Worm (Caenorhabditis elegans) whole organism, L3 larva: ENCODE results near the gene sri-10.

ENCODE experiments used
- R02D3.7 ChIP-seq: fragments of 150-350 bp; optimal IDR thresholded peaks from 2 replicates; lab custom pipeline; 2014; ENCODE audit warnings: missing biosample characterization, missing genetic modification characterization
- ZK546.5 ChIP-seq: sonication (generic microtip); optimal IDR thresholded peaks from 2 replicates; lab custom pipeline; 2017; ENCODE audit warnings: missing biosample characterization, missing genetic modification characterization
- ceh-16 ChIP-seq: sonication (generic microtip); optimal IDR thresholded peaks from 2 replicates; lab custom pipeline; 2017; ENCODE audit warnings: missing biosample characterization, missing genetic modification characterization
- ceh-82 ChIP-seq: fragments of 150-350 bp; optimal IDR thresholded peaks from 2 replicates; lab custom pipeline; 2014; ENCODE audit warnings: missing biosample characterization, missing genetic modification characterization
- ceh-9 ChIP-seq: sonication (generic microtip); optimal IDR thresholded peaks from 2 replicates; lab custom pipeline; 2018; ENCODE audit warnings: missing biosample characterization, missing genetic modification characterization
- daf-12 ChIP-seq: fragments of 150-350 bp; optimal IDR thresholded peaks from 2 replicates; lab custom pipeline; 2014; ENCODE audit warnings: missing biosample characterization, missing genetic modification reagents, missing genetic modification characterization
- egl-27 ChIP-seq: sonication (generic microtip); optimal IDR thresholded peaks from 4 replicates; lab custom pipeline; 2017; ENCODE audit warnings: missing biosample characterization, missing genetic modification reagents, missing genetic modification characterization
- elt-2 ChIP-seq: sonication (generic microtip); optimal IDR thresholded peaks from 2 replicates; lab custom pipeline; 2016; ENCODE audit warnings: missing genetic modification reagents, mild to moderate bottlenecking, missing genetic modification characterization, missing compliant biosample characterization
- elt-3 ChIP-seq, 3 experiments: fragments of 150-350 bp in 1 of 3; sonication (generic microtip) in 2 of 3; optimal IDR thresholded peaks; 2 replicates in 2 of 3; 4 replicates in 1 of 3; lab custom pipeline; 2014 to 2017; ENCODE audit warnings: missing biosample characterization in 3 of 3, missing genetic modification characterization in 3 of 3
- eor-1 ChIP-seq, 2 experiments: fragments of 150-350 bp; optimal IDR thresholded peaks; 2 replicates each; lab custom pipeline; 2014 to 2018; ENCODE audit warnings: missing biosample characterization in 2 of 2, missing genetic modification characterization in 2 of 2
- fkh-10 ChIP-seq: sonication (generic microtip); optimal IDR thresholded peaks from 2 replicates; lab custom pipeline; 2017; ENCODE audit warnings: missing biosample characterization, missing genetic modification reagents, missing genetic modification characterization
- fkh-2 ChIP-seq: fragments of 150-350 bp; optimal IDR thresholded peaks from 2 replicates; lab custom pipeline; 2014; ENCODE audit warnings: missing biosample characterization, missing genetic modification reagents, missing genetic modification characterization
- fos-1 ChIP-seq: fragments of 150-350 bp; optimal IDR thresholded peaks from 2 replicates; lab custom pipeline; 2014; ENCODE audit warnings: missing biosample characterization, missing genetic modification characterization
- hmg-11 ChIP-seq: sonication (generic microtip); optimal IDR thresholded peaks from 2 replicates; lab custom pipeline; 2016; ENCODE audit warnings: missing genetic modification characterization, missing compliant biosample characterization
- jun-1 ChIP-seq: fragments of 150-350 bp; optimal IDR thresholded peaks from 2 replicates; lab custom pipeline; 2014; ENCODE audit warnings: missing biosample characterization, missing genetic modification reagents, missing genetic modification characterization
- lin-39 ChIP-seq: fragments of 150-350 bp; optimal IDR thresholded peaks from 2 replicates; lab custom pipeline; 2018; ENCODE audit warnings: missing biosample characterization, missing genetic modification reagents, missing genetic modification characterization
- lsy-12 ChIP-seq: sonication (generic microtip); optimal IDR thresholded peaks from 2 replicates; lab custom pipeline; 2016; ENCODE audit warnings: mild to moderate bottlenecking, missing genetic modification characterization, missing compliant biosample characterization
- mdl-1 ChIP-seq: fragments of 150-350 bp; optimal IDR thresholded peaks from 2 replicates; lab custom pipeline; 2014; ENCODE audit warnings: missing biosample characterization, missing genetic modification characterization
- mml-1 ChIP-seq: fragments of 150-350 bp; sonication (generic microtip); optimal IDR thresholded peaks from 3 replicates; lab custom pipeline; 2014; ENCODE audit warnings: missing biosample characterization, missing genetic modification characterization
- nfya-1 ChIP-seq: sonication (generic microtip); optimal IDR thresholded peaks from 2 replicates; lab custom pipeline; 2017; ENCODE audit warnings: missing genetic modification characterization, mild to moderate bottlenecking, missing compliant biosample characterization, antibody characterized with exemption, moderate library complexity; ENCODE audit not compliant: insufficient read depth
- nhr-23 ChIP-seq: fragments of 150-350 bp; optimal IDR thresholded peaks from 2 replicates; lab custom pipeline; 2014; ENCODE audit warnings: missing biosample characterization, missing genetic modification reagents, missing genetic modification characterization
- nhr-25 ChIP-seq: sonication (generic microtip); optimal IDR thresholded peaks from 2 replicates; lab custom pipeline; 2017; ENCODE audit warnings: missing biosample characterization, missing genetic modification characterization
- nhr-28 ChIP-seq: fragments of 150-350 bp; optimal IDR thresholded peaks from 2 replicates; lab custom pipeline; 2014; ENCODE audit warnings: missing biosample characterization, missing genetic modification characterization
- nhr-67 ChIP-seq: fragments of 150-350 bp; optimal IDR thresholded peaks from 2 replicates; lab custom pipeline; 2014; ENCODE audit warnings: missing biosample characterization, missing genetic modification characterization
- nhr-76 ChIP-seq: fragments of 150-350 bp; sonication (generic microtip); optimal IDR thresholded peaks from 5 replicates; lab custom pipeline; 2014; ENCODE audit warnings: missing biosample characterization, missing genetic modification characterization
- nhr-77 ChIP-seq: fragments of 150-350 bp; optimal IDR thresholded peaks from 2 replicates; lab custom pipeline; 2014; ENCODE audit warnings: missing biosample characterization, missing genetic modification characterization
- pha-4 ChIP-seq: fragments of 150-350 bp; optimal IDR thresholded peaks from 2 replicates; lab custom pipeline; 2014; ENCODE audit warnings: missing biosample characterization, missing genetic modification reagents, missing genetic modification characterization
- pqm-1 ChIP-seq: fragments of 150-350 bp; optimal IDR thresholded peaks from 2 replicates; lab custom pipeline; 2017; ENCODE audit warnings: missing biosample characterization, missing genetic modification characterization, inconsistent platforms
- sea-2 ChIP-seq: fragments of 150-350 bp; sonication (generic microtip); optimal IDR thresholded peaks from 4 replicates; lab custom pipeline; 2014; ENCODE audit warnings: missing biosample characterization, missing genetic modification reagents, missing genetic modification characterization
- snpc-4 ChIP-seq: fragments of 150-350 bp; optimal IDR thresholded peaks from 2 replicates; lab custom pipeline; 2014; ENCODE audit warnings: missing biosample characterization, missing genetic modification characterization
- unc-39 ChIP-seq: sonication (generic microtip); optimal IDR thresholded peaks from 4 replicates; lab custom pipeline; 2017; ENCODE audit warnings: missing biosample characterization, missing genetic modification characterization
- zag-1 ChIP-seq: fragments of 150-350 bp; optimal IDR thresholded peaks from 2 replicates; lab custom pipeline; 2014; ENCODE audit warnings: missing biosample characterization, missing genetic modification characterization
- ztf-4 ChIP-seq: fragments of 150-350 bp; optimal IDR thresholded peaks from 2 replicates; lab custom pipeline; 2014; ENCODE audit warnings: missing biosample characterization, missing genetic modification characterization

Gene sri-10

ce11 chrV:18842468-18842867 lies 36.2 kb upstream of the sri-10 start:
- no peak for TF ChIP-seq unc-39 (tag; lab: Kevin White, UChicago)
- no peak for TF ChIP-seq elt-3 (tag; optimal IDR thresholded peaks at IDR 0.05; lab: Kevin White, UChicago)
- no peak for TF ChIP-seq lsy-12 (tag; lab: Kevin White, UChicago)
- no peak for TF ChIP-seq egl-27 (tag; lab: Kevin White, UChicago)
- TF ChIP-seq fkh-2 (tag; lab: Kevin White, UChicago): no peak
- TF ChIP-seq nhr-25 (tag; lab: Kevin White, UChicago): no peak
- no peak for TF ChIP-seq fos-1 (tag; lab: Kevin White, UChicago)
- no peak for TF ChIP-seq jun-1 (tag; lab: Kevin White, UChicago)
- TF ChIP-seq zag-1: no peak
- no peak for TF ChIP-seq pha-4 (tag; lab: Kevin White, UChicago)
- no peak for TF ChIP-seq ztf-4 (tag; lab: Kevin White, UChicago)

- TF ChIP-seq nhr-28 (tag; lab: Kevin White, UChicago): no peak
- TF ChIP-seq hmg-11: peak; percentile 25
- TF ChIP-seq snpc-4 (tag; lab: Kevin White, UChicago): no peak
- TF ChIP-seq zag-1: no peak
- no peak for TF ChIP-seq daf-12 (tag; lab: Kevin White, UChicago)
- no peak for TF ChIP-seq ceh-82 (tag; lab: Kevin White, UChicago)
- TF ChIP-seq pha-4 (tag; lab: Kevin White, UChicago): peak; percentile 62
- TF ChIP-seq lin-39 (tag; lab: Kevin White, UChicago): no peak
- TF ChIP-seq fos-1 (tag; lab: Kevin White, UChicago): no peak
- no peak for TF ChIP-seq ceh-16 (tag; lab: Kevin White, UChicago)
- no peak for TF ChIP-seq elt-3 (tag; optimal IDR thresholded peaks at IDR 0.05; lab: Kevin White, UChicago)
- peak; percentile 61 for TF ChIP-seq elt-2 (tag; lab: Kevin White, UChicago)
- TF ChIP-seq fkh-10 (GFP tag; lab: Kevin White, UChicago): no peak
- TF ChIP-seq unc-39 (tag; lab: Kevin White, UChicago): no peak
- TF ChIP-seq sea-2 (GFP tag; lab: Kevin White, UChicago): no peak
- peak; percentile 54 for TF ChIP-seq pqm-1 (tag; lab: Kevin White, UChicago)
- peak; percentile 21 for TF ChIP-seq nfya-1 (tag; lab: Kevin White, UChicago)
- TF ChIP-seq nhr-25 (tag; lab: Kevin White, UChicago): no peak
- no peak for TF ChIP-seq nhr-23 (tag; lab: Kevin White, UChicago)
- no peak for TF ChIP-seq mml-1 (tag; lab: Kevin White, UChicago)
- no peak for TF ChIP-seq mdl-1 (tag; lab: Kevin White, UChicago)
Observed at ce11 chrV:18838799-18839354, 32.6 kb upstream of the sri-10 start, which contains the start of gene nhr-65. TSS of gene nhr-65 (plus strand) at chrV:18839304.

DNA sequence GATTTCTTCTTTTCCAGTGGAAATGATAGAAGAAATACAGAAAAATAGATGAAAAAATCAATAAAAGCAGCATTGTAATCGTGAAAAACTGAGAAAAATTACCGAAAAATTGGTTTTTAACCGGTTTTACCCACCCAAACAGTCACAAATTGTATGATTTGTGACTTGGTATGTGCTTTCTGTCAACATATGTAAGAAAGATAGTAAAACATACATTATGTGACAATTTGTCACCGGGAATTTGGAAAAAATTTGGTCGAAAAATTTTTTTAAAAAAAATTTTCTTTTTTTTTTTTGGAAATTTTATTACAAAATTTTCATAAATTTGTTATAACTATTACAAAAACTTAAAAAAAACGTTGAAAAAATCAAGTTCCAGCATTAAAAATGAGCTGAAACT lies 30.8 kb upstream of the sri-10 start, which contains the start of gene cyp-33D3:
Gene cyp-33D3 (minus strand): TSS at position 101 of the 400 bp plus-strand sequence.
- TF ChIP-seq unc-39 (tag; lab: Kevin White, UChicago): no peak
- TF ChIP-seq, all 47 proteins: peak for 0

DNA sequence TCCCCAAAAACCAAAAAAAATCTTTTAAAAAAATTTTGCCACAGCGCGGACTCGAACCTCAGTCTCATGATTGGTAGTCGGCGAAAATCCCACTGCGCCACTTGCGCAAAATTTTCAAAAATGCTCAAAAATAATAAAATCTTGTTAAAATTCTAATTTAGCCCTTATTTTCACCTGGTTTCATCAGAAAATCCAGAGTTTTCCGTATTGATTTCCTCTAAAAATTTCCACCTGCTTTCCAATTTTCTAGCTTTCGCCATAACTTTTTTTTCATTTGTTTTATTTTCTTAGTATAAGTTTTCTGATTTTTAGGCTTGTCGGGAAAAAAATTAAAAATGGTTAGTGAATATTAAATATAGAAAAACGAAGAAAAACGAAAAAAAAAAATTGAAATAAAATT lies 21.1 kb upstream of the sri-10 start:
- TF ChIP-seq unc-39 (tag; lab: Kevin White, UChicago) (no peak), fkh-2 (tag; lab: Kevin White, UChicago) (no peak), jun-1 (tag; lab: Kevin White, UChicago) (no peak), nhr-76 (no peak), ceh-9 (no peak), ZK546.5 (tag; lab: Kevin White, UChicago) (no peak), nhr-28 (tag; lab: Kevin White, UChicago) (no peak), lsy-12 (tag; lab: Kevin White, UChicago) (no peak), sea-2 (GFP tag; lab: Kevin White, UChicago) (no peak), egl-27 (tag; lab: Kevin White, UChicago) (no peak), nhr-67 (tag; lab: Kevin White, UChicago) (no peak), lin-39 (tag; lab: Kevin White, UChicago) (no peak), R02D3.7 (tag; lab: Kevin White, UChicago) (no peak), nhr-77 (tag; lab: Kevin White, UChicago) (no peak)

- TF ChIP-seq pqm-1 (tag; lab: Kevin White, UChicago): peak; percentile 33
- TF ChIP-seq eor-1 (tag; optimal IDR thresholded peaks at IDR 0.05; lab: Kevin White, UChicago): no peak
- peak; percentile 87 for TF ChIP-seq elt-2 (tag; lab: Kevin White, UChicago)
Observed at ce11 chrV:18826445-18826844, 20.1 kb upstream of the sri-10 start.
